Worm (Caenorhabditis elegans): ENCODE data around the gene R03D7.8.

Gene R03D7.8

ce11 chrII:10956793-10957192, at the start of gene R03D7.8:
Gene R03D7.8 (minus strand): TSS chrII:10956893.
- no peak for TF ChIP-seq dao-5 (tag; optimal IDR thresholded peaks at IDR 0.05)
- TF ChIP-seq him-1 (tag; optimal IDR thresholded peaks at IDR 0.05): no peak
- TF ChIP-seq W03F9.2 (tag; optimal IDR thresholded peaks at IDR 0.05): no peak

- TF ChIP-seq dao-5 (tag; optimal IDR thresholded peaks at IDR 0.05) (no peak), him-1 (tag; optimal IDR thresholded peaks at IDR 0.05) (no peak), W03F9.2 (tag; optimal IDR thresholded peaks at IDR 0.05) (no peak)
These were observed 47.7 kb upstream of the R03D7.8 start for ce11 chrII:11004381-11004780.

- TF ChIP-seq him-1 (tag; optimal IDR thresholded peaks at IDR 0.05): no peak
- TF ChIP-seq dao-5 (tag; optimal IDR thresholded peaks at IDR 0.05): no peak
- TF ChIP-seq W03F9.2 (tag; optimal IDR thresholded peaks at IDR 0.05): no peak
These were observed 42.4 kb upstream of the R03D7.8 start for ce11 chrII:10999109-10999508.

ce11 chrII:10995600-10995999, 38.9 kb upstream of the R03D7.8 start:
- TF ChIP-seq W03F9.2 (tag; optimal IDR thresholded peaks at IDR 0.05): no peak
- no peak for TF ChIP-seq dao-5 (tag; optimal IDR thresholded peaks at IDR 0.05)
- TF ChIP-seq him-1 (tag; optimal IDR thresholded peaks at IDR 0.05): no peak

ce11 chrII:10993607-10994229, 37.0 kb upstream of the R03D7.8 start:
- no peak for TF ChIP-seq dao-5 (tag; optimal IDR thresholded peaks at IDR 0.05)
- no peak for TF ChIP-seq him-1 (tag; optimal IDR thresholded peaks at IDR 0.05)
- TF ChIP-seq W03F9.2 (tag; optimal IDR thresholded peaks at IDR 0.05): no peak

ce11 chrII:10990592-10990991, 33.9 kb upstream of the R03D7.8 start:
- TF ChIP-seq him-1 (tag; optimal IDR thresholded peaks at IDR 0.05) (no peak), dao-5 (tag; optimal IDR thresholded peaks at IDR 0.05) (no peak), W03F9.2 (tag; optimal IDR thresholded peaks at IDR 0.05) (no peak)

- no peak for TF ChIP-seq dao-5 (tag; optimal IDR thresholded peaks at IDR 0.05)
- TF ChIP-seq him-1 (tag; optimal IDR thresholded peaks at IDR 0.05): no peak
- no peak for TF ChIP-seq W03F9.2 (tag; optimal IDR thresholded peaks at IDR 0.05)
These were observed 32.5 kb upstream of the R03D7.8 start for ce11 chrII:10989180-10989579.

ce11 chrII:10988575-10988974, 31.9 kb upstream of the R03D7.8 start:
- TF ChIP-seq W03F9.2 (tag; optimal IDR thresholded peaks at IDR 0.05) (no peak), dao-5 (tag; optimal IDR thresholded peaks at IDR 0.05) (no peak), him-1 (tag; optimal IDR thresholded peaks at IDR 0.05) (no peak)

ce11 chrII:10986461-10987090, 29.9 kb upstream of the R03D7.8 start:
- TF ChIP-seq him-1 (tag; optimal IDR thresholded peaks at IDR 0.05) (no peak), dao-5 (tag; optimal IDR thresholded peaks at IDR 0.05) (no peak), W03F9.2 (tag; optimal IDR thresholded peaks at IDR 0.05) (no peak)

ce11 chrII:10982017-10982416, 25.3 kb upstream of the R03D7.8 start:
- TF ChIP-seq him-1 (tag; optimal IDR thresholded peaks at IDR 0.05): no peak
- TF ChIP-seq W03F9.2 (tag; optimal IDR thresholded peaks at IDR 0.05): no peak
- no peak for TF ChIP-seq dao-5 (tag; optimal IDR thresholded peaks at IDR 0.05)

- no peak for TF ChIP-seq him-1 (tag; optimal IDR thresholded peaks at IDR 0.05)
- no peak for TF ChIP-seq dao-5 (tag; optimal IDR thresholded peaks at IDR 0.05)
- TF ChIP-seq W03F9.2 (tag; optimal IDR thresholded peaks at IDR 0.05): no peak
These were observed 18.5 kb upstream of the R03D7.8 start, which contains the start of gene ptp-3 for ce11 chrII:10975239-10975638. Gene ptp-3 (plus strand): TSS chrII:10975539.

ce11 chrII:10971677-10972076, 15.0 kb upstream of the R03D7.8 start:
- TF ChIP-seq W03F9.2 (tag; optimal IDR thresholded peaks at IDR 0.05): no peak
- no peak for TF ChIP-seq him-1 (tag; optimal IDR thresholded peaks at IDR 0.05)
- no peak for TF ChIP-seq dao-5 (tag; optimal IDR thresholded peaks at IDR 0.05)

- TF ChIP-seq dao-5 (tag; optimal IDR thresholded peaks at IDR 0.05): no peak
- TF ChIP-seq him-1 (tag; optimal IDR thresholded peaks at IDR 0.05): no peak
- TF ChIP-seq W03F9.2 (tag; optimal IDR thresholded peaks at IDR 0.05): no peak
These were observed 13.9 kb upstream of the R03D7.8 start for ce11 chrII:10970625-10971024.

ce11 chrII:10964748-10965147, 8.1 kb upstream of the R03D7.8 start:
- TF ChIP-seq dao-5 (tag; optimal IDR thresholded peaks at IDR 0.05): no peak
- TF ChIP-seq W03F9.2 (tag; optimal IDR thresholded peaks at IDR 0.05): no peak
- no peak for TF ChIP-seq him-1 (tag; optimal IDR thresholded peaks at IDR 0.05)

- TF ChIP-seq dao-5 (tag; optimal IDR thresholded peaks at IDR 0.05): no peak
- no peak for TF ChIP-seq him-1 (tag; optimal IDR thresholded peaks at IDR 0.05)
- no peak for TF ChIP-seq W03F9.2 (tag; optimal IDR thresholded peaks at IDR 0.05)
These were observed 3.0 kb upstream of the R03D7.8 start for ce11 chrII:10959676-10960075.

Measured in whole organism, L4/young adult.